Worm (Caenorhabditis elegans) whole organism, L1 larva: Measurements from ENCODE around the gene col-152.

Experiments
- C16A3.4 ChIP-seq: fragments of 150-350 bp; optimal IDR thresholded peaks from 2 replicates; lab custom pipeline; 2014; ENCODE audit warnings: missing biosample characterization, missing genetic modification characterization
- C34B4.2 ChIP-seq: sonication (generic microtip); optimal IDR thresholded peaks from 2 replicates; lab custom pipeline; 2017; ENCODE audit warnings: mild to moderate bottlenecking, missing genetic modification characterization, missing compliant biosample characterization
- F16B12.6 ChIP-seq: fragments of 150-350 bp; optimal IDR thresholded peaks from 2 replicates; lab custom pipeline; 2014; ENCODE audit warnings: missing biosample characterization, missing genetic modification characterization
- Y116A8C.19 ChIP-seq: sonication (generic microtip); optimal IDR thresholded peaks from 2 replicates; lab custom pipeline; 2016; ENCODE audit warnings: missing compliant biosample characterization, missing genetic modification characterization, borderline replicate concordance
- blmp-1 ChIP-seq: fragments of 150-350 bp; optimal IDR thresholded peaks from 2 replicates; lab custom pipeline; 2014; ENCODE audit warnings: missing biosample characterization, missing genetic modification characterization
- ceh-8 ChIP-seq: fragments of 200-800 bp; sonication (Bioruptor generic); optimal IDR thresholded peaks from 2 replicates; lab custom pipeline; 2018; ENCODE audit warnings: mild to moderate bottlenecking, missing genetic modification characterization, moderate library complexity, missing compliant biosample characterization
- ceh-90 ChIP-seq: sonication (generic microtip); optimal IDR thresholded peaks from 2 replicates; lab custom pipeline; 2016; ENCODE audit warnings: missing genetic modification characterization, missing compliant biosample characterization
- dpl-1 ChIP-seq, 3 experiments: fragments of 150-350 bp in 2 of 3; sonication (generic microtip) in 1 of 3; optimal IDR thresholded peaks; 2 replicates each; lab custom pipeline; 2014 to 2017; ENCODE audit warnings: missing biosample characterization in 3 of 3, missing genetic modification characterization in 3 of 3, missing genetic modification reagents in 3 of 3
- efl-1 ChIP-seq, 4 experiments: fragments of 150-350 bp; optimal IDR thresholded peaks in 3 of 4; peaks in 1 of 4; 1 replicate in 1 of 4; 2 replicates in 3 of 4; lab custom pipeline; 2014; ENCODE audit warnings: missing biosample characterization in 2 of 4, missing genetic modification characterization in 2 of 4, missing genetic modification reagents in 2 of 4
- egl-13 ChIP-seq: sonication (generic microtip); optimal IDR thresholded peaks from 2 replicates; lab custom pipeline; 2016; ENCODE audit warnings: missing genotype, missing genetic modification reagents, missing genetic modification characterization, missing compliant biosample characterization
- elt-2 ChIP-seq: sonication (generic microtip); optimal IDR thresholded peaks from 2 replicates; lab custom pipeline; 2016; ENCODE audit warnings: missing genetic modification characterization, mild to moderate bottlenecking, inconsistent platforms, missing compliant biosample characterization, missing genetic modification reagents
- elt-3 ChIP-seq, 6 experiments: fragments of 150-350 bp in 1 of 6; sonication (generic microtip); optimal IDR thresholded peaks; 2 replicates each; lab custom pipeline; 2017 to 2018; ENCODE audit warnings: missing biosample characterization in 6 of 6, missing genetic modification characterization in 6 of 6, inconsistent platforms in 1 of 6
- fos-1 ChIP-seq: fragments of 150-350 bp; optimal IDR thresholded peaks from 2 replicates; lab custom pipeline; 2014; ENCODE audit warnings: missing biosample characterization, missing genetic modification characterization
- grh-1 ChIP-seq: fragments of 200-800 bp; sonication (Bioruptor generic); IDR thresholded peaks from 2 replicates; pipeline ENCODE4 v1.3.6; 2022; ENCODE audit warnings: missing genetic modification reagents, missing genetic modification characterization, missing compliant biosample characterization
- hlh-17 ChIP-seq: fragments of 200-800 bp; sonication (Bioruptor generic); optimal IDR thresholded peaks from 2 replicates; lab custom pipeline; 2018; ENCODE audit warnings: missing genetic modification characterization, mild to moderate bottlenecking, missing compliant biosample characterization, moderate library complexity, borderline replicate concordance
- hlh-4 ChIP-seq: sonication (generic microtip); optimal IDR thresholded peaks from 2 replicates; lab custom pipeline; 2016; ENCODE audit warnings: mild to moderate bottlenecking, missing genetic modification characterization, missing compliant biosample characterization
- hpl-2 ChIP-seq: fragments of 150-350 bp; optimal IDR thresholded peaks from 2 replicates; lab custom pipeline; 2014; ENCODE audit warnings: missing biosample characterization, missing genetic modification reagents, missing genetic modification characterization
- jun-1 ChIP-seq: fragments of 150-350 bp; optimal IDR thresholded peaks from 2 replicates; lab custom pipeline; 2014; ENCODE audit warnings: missing biosample characterization, missing genetic modification reagents, missing genetic modification characterization
- lin-13 ChIP-seq: fragments of 150-350 bp; optimal IDR thresholded peaks from 2 replicates; lab custom pipeline; 2014; ENCODE audit warnings: missing biosample characterization, missing genetic modification reagents, missing genetic modification characterization
- lin-15B ChIP-seq: fragments of 150-350 bp; sonication (generic microtip); optimal IDR thresholded peaks from 3 replicates; lab custom pipeline; 2014; ENCODE audit warnings: missing biosample characterization, missing genetic modification characterization
- mef-2 ChIP-seq: fragments of 150-350 bp; optimal IDR thresholded peaks from 2 replicates; lab custom pipeline; 2014; ENCODE audit warnings: missing biosample characterization, missing genetic modification characterization
- nhr-19 ChIP-seq: fragments of 200-800 bp; sonication (Bioruptor generic); conservative IDR thresholded peaks from 2 replicates; pipeline ENCODE4 v1.3.6; 2022; ENCODE audit warnings: missing genetic modification characterization, missing compliant biosample characterization
- nhr-20 ChIP-seq: sonication (generic microtip); optimal IDR thresholded peaks from 2 replicates; lab custom pipeline; 2016; ENCODE audit warnings: mild to moderate bottlenecking, missing genetic modification characterization, missing compliant biosample characterization
- nhr-237 ChIP-seq: fragments of 150-350 bp; optimal IDR thresholded peaks from 2 replicates; lab custom pipeline; 2014; ENCODE audit warnings: missing biosample characterization, missing genetic modification characterization
- nhr-71 ChIP-seq: sonication (generic microtip); optimal IDR thresholded peaks from 2 replicates; lab custom pipeline; 2016; ENCODE audit warnings: mild to moderate bottlenecking, missing genetic modification characterization, moderate library complexity, missing compliant biosample characterization
- nhr-77 ChIP-seq: fragments of 150-350 bp; optimal IDR thresholded peaks from 2 replicates; lab custom pipeline; 2014; ENCODE audit warnings: missing biosample characterization, missing genetic modification characterization
- nhr-84 ChIP-seq: sonication (generic microtip); optimal IDR thresholded peaks from 2 replicates; lab custom pipeline; 2017; ENCODE audit warnings: missing biosample characterization, missing genetic modification characterization
- nhr-85 ChIP-seq: sonication (generic microtip); peaks from one replicate; lab custom pipeline; 2016; ENCODE audit warnings: missing genetic modification characterization, inconsistent platforms, missing compliant biosample characterization
- nhr-90 ChIP-seq: sonication (generic microtip); optimal IDR thresholded peaks from 2 replicates; lab custom pipeline; 2016; ENCODE audit warnings: mild to moderate bottlenecking, missing genetic modification characterization, missing compliant biosample characterization; ENCODE audit not compliant: poor library complexity
- pag-3 ChIP-seq: sonication (generic microtip); optimal IDR thresholded peaks from 2 replicates; lab custom pipeline; 2017; ENCODE audit warnings: missing genetic modification characterization, mild to moderate bottlenecking, missing compliant biosample characterization, antibody characterized with exemption, borderline replicate concordance; ENCODE audit not compliant: insufficient read depth
- sptf-1 ChIP-seq: fragments of 150-350 bp; optimal IDR thresholded peaks from 2 replicates; lab custom pipeline; 2014; ENCODE audit warnings: missing biosample characterization, missing genetic modification characterization
- unc-130 ChIP-seq: fragments of 150-350 bp; optimal IDR thresholded peaks from 2 replicates; lab custom pipeline; 2017; ENCODE audit warnings: missing biosample characterization, missing genetic modification characterization, inconsistent platforms
- unc-62 ChIP-seq: fragments of 150-350 bp; optimal IDR thresholded peaks from 2 replicates; lab custom pipeline; 2014; ENCODE audit warnings: missing biosample characterization, missing genetic modification reagents, missing genetic modification characterization
- unc-98 ChIP-seq: fragments of 200-800 bp; sonication (Bioruptor generic); IDR thresholded peaks from 2 replicates; pipeline ENCODE4 v1.3.6; 2022; ENCODE audit warnings: missing genetic modification characterization, missing compliant biosample characterization
- vab-15 ChIP-seq: sonication (generic microtip); optimal IDR thresholded peaks from 2 replicates; lab custom pipeline; 2017; ENCODE audit warnings: missing genotype, mild to moderate bottlenecking, missing genetic modification characterization, missing compliant biosample characterization
- zag-1 ChIP-seq: fragments of 150-350 bp; optimal IDR thresholded peaks from 2 replicates; lab custom pipeline; 2014; ENCODE audit warnings: missing biosample characterization, missing genetic modification characterization

Gene col-152

DNA sequence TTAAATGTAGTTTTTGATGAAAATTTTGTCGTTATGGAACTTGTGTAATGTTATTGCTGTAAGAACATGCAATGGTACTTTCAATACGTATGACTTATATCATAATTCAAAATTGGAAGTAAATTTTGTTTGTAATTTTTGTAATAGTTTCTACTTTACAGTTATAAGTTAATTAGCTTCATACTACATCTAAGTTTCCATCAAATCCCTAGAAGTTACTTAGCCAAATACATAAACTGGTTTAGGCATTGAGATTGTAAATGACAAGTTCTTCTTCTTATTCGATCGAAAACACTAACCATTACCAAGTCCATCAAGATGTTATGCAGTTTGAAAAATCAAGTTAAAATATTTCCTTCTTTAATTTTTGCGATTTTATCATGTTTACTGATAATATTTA lies 11.0 kb upstream of the col-152 start, which contains the start of gene F32G8.2:
Gene F32G8.2, plus strand, starts transcription at position 301 of the 400 bp plus-strand sequence.
- TF ChIP-seq unc-130 (tag; lab: Kevin White, UChicago), result no peak
- no peak for TF ChIP-seq F16B12.6 (tag; lab: Kevin White, UChicago)

DNA sequence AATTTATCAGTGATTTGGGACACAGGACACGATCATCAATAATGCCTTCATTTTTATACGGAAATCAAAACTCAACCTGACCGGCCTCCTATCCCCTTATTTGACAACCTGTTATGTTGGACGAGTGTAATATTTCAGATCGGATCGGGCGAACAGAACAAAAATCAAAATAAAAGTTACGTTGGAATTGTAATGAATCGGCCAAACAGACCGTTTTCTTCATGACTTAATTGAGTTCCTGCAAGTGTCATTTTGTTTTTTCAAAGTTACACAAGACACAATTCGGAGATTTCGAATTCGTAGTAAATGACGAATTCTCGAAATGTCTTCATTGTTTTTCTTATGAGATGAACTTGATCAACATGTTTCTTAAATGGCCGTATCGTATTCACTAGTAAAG lies 5.5 kb upstream of the col-152 start, which contains the start of gene F32G8.3:
Gene F32G8.3, minus strand, starts transcription at position 101 of the 400 bp plus-strand sequence.
- TF ChIP-seq egl-13 (tag; lab: Kevin White, UChicago) (no peak), C34B4.2 (tag; lab: Kevin White, UChicago) (no peak), hlh-4 (tag; lab: Kevin White, UChicago) (no peak), unc-62 (GFP tag; lab: Kevin White, UChicago) (no peak), elt-2 (tag; lab: Kevin White, UChicago) (no peak), nhr-77 (tag; lab: Kevin White, UChicago) (no peak), Y116A8C.19 (tag; lab: Kevin White, UChicago) (no peak), nhr-90 (no peak)

DNA sequence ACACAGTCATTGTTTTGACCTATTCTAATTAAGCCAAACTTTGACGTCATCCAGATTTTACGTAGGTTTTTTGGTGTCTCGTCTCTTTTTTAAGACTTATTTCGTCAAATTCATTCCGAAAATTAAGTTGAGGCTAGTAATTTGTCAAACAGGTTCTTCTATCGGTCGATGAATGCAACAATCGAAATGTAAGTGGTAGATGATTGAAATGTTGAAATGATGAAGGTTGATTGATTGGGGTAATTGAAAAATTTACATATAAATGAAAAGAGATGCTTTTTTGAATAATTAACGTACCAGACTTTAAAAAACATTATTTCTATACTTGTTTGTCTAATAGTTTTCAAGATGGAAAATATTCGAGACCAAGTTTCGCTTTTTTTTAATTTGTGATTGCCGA lies 4.4 kb upstream of the col-152 start:
- peak; percentile 42; the same call in 1 of the 2 replicates for TF ChIP-seq grh-1 (GFP tag; lab: Robert Waterston, UW)
- TF ChIP-seq sptf-1, result no peak
- TF ChIP-seq nhr-85 (tag; lab: Kevin White, UChicago), result peak; percentile 72

DNA sequence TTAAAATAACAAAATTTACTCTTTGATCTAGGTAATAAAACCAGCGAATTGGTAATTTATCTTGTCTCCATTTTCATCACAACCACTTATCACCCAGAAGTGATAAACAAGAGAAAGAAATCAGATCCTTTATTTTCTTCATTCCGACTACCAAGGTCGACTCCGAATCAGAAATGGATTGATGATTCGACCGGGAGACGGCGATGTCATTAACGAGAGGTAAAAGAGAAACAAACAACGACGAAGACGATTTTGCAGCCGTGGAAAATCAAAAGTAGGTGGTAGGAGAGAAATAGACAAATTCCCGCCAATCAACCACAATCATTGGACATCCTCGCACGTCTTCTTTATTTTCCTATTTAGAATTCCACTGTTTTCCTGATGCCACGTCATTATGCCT lies 3.6 kb upstream of the col-152 start:
- no peak for TF ChIP-seq unc-98 (GFP tag; lab: Robert Waterston, UW)
- no peak for TF ChIP-seq nhr-84 (tag; lab: Kevin White, UChicago)
- TF ChIP-seq C34B4.2 (tag; lab: Kevin White, UChicago), result no peak
- peak; percentile 90 for TF ChIP-seq blmp-1 (tag; lab: Kevin White, UChicago)
- TF ChIP-seq nhr-90, result no peak
- no peak for TF ChIP-seq zag-1
- peak; percentile 9 for TF ChIP-seq C16A3.4 (tag; lab: Kevin White, UChicago)
- TF ChIP-seq Y116A8C.19 (tag; lab: Kevin White, UChicago), result no peak
- TF ChIP-seq nhr-71 (tag; lab: Kevin White, UChicago), result peak; percentile 41
- TF ChIP-seq ceh-8 (GFP tag; lab: Kevin White, UChicago), result no peak
- TF ChIP-seq elt-2 (tag; lab: Kevin White, UChicago), result no peak
- TF ChIP-seq dpl-1 (GFP tag; optimal IDR thresholded peaks at IDR 0.05; lab: Kevin White, UChicago), result peak in 1 of 3 experiments; percentile 14
- TF ChIP-seq efl-1 (optimal IDR thresholded peaks at IDR 0.05; lab: Kevin White, UChicago), result no peak
- peak in 1 of 2 experiments; percentile 67 for TF ChIP-seq efl-1 (GFP tag; optimal IDR thresholded peaks at IDR 0.05 in 1 of 2; lab: Kevin White, UChicago)
- TF ChIP-seq nhr-20 (tag; lab: Kevin White, UChicago), result peak; percentile 48
- peak; percentile 71 for TF ChIP-seq vab-15 (tag; lab: Kevin White, UChicago)
- TF ChIP-seq unc-130 (tag; lab: Kevin White, UChicago), result peak; percentile 57
- no peak for TF ChIP-seq nhr-237 (tag; lab: Kevin White, UChicago)
- TF ChIP-seq lin-13 (GFP tag; lab: Kevin White, UChicago), result no peak
- TF ChIP-seq hpl-2 (GFP tag; lab: Kevin White, UChicago), result no peak
- TF ChIP-seq pag-3 (tag; lab: Kevin White, UChicago), result no peak
- no peak for TF ChIP-seq sptf-1
- TF ChIP-seq hlh-17 (GFP tag; lab: Kevin White, UChicago), result no peak
- TF ChIP-seq jun-1 (tag; lab: Kevin White, UChicago), result no peak
- TF ChIP-seq mef-2 (tag; lab: Kevin White, UChicago), result no peak
- TF ChIP-seq grh-1 (GFP tag; lab: Robert Waterston, UW), result 0 out of 2 replicates have a peak, but pooled peaks have one; percentile 19
- no peak for TF ChIP-seq fos-1
- TF ChIP-seq nhr-85 (tag; lab: Kevin White, UChicago), result peak; percentile 87
- no peak for TF ChIP-seq ceh-90
- TF ChIP-seq hlh-4 (tag; lab: Kevin White, UChicago), result no peak
- peak; percentile 7; the same call in 1 of the 2 replicates for TF ChIP-seq nhr-19 (GFP tag; lab: Robert Waterston, UW)
- no peak for TF ChIP-seq lin-15B
- peak in 5 of 6 experiments; percentile 45 to 80 (median 69) for TF ChIP-seq elt-3 (tag; optimal IDR thresholded peaks at IDR 0.05; lab: Kevin White, UChicago)
